Worm (Caenorhabditis elegans) whole organism, L4/young adult: ENCODE data around the gene cogc-6.

ENCODE experiments used
- W03F9.2 ChIP-seq: fragments of 150-350 bp; optimal IDR thresholded peaks from 2 replicates; lab custom pipeline; 2014; ENCODE audit warnings: missing biosample characterization, missing genetic modification characterization
- him-1 ChIP-seq: sonication (generic microtip); optimal IDR thresholded peaks from 2 replicates; lab custom pipeline; 2016; ENCODE audit warnings: missing genotype, missing genetic modification reagents, missing genetic modification characterization, missing compliant biosample characterization

- TF ChIP-seq him-1 (tag; lab: Kevin White, UChicago) (no peak), W03F9.2 (no peak)
These were observed 10.6 kb downstream of the cogc-6 start for ce11 chrV:8210527-8210926.
